Fruit fly (Drosophila melanogaster): ENCODE results near the gene kdn.

The kdn gene

dm6 chrX:6355090-6355679 lies 4.8 kb downstream of the kdn start:
- TF ChIP-seq CG10669 (GFP tag; optimal IDR thresholded peaks at IDR 0.05) (no peak), dsx (GFP tag; optimal IDR thresholded peaks at IDR 0.05; ENCODE audit: poor library complexity, severe bottlenecking) (no peak), svp (GFP tag) (peak; percentile 62), vri (GFP tag; optimal IDR thresholded peaks at IDR 0.05) (peak; percentile 82)

- TF ChIP-seq CG11902 (GFP tag; optimal IDR thresholded peaks at IDR 0.05) (peak; percentile 23), net (GFP tag; optimal IDR thresholded peaks at IDR 0.05) (no peak), Gug (GFP tag; IDR thresholded peaks at IDR 0.05) (peak; percentile 33; the same call in 1 of the 2 replicates), CG4318 (GFP tag; optimal IDR thresholded peaks at IDR 0.05) (peak; percentile 72), CG1621 (tag; optimal IDR thresholded peaks at IDR 0.05) (no peak), topi (GFP tag; optimal IDR thresholded peaks at IDR 0.05) (peak; percentile 16), Smox (GFP tag; optimal IDR thresholded peaks at IDR 0.05) (peak; percentile 4), Lpt (GFP tag; optimal IDR thresholded peaks at IDR 0.05) (peak; percentile 45), dac (GFP tag; optimal IDR thresholded peaks at IDR 0.05) (peak; percentile 40), vri (GFP tag; optimal IDR thresholded peaks at IDR 0.05) (peak; percentile 16), Sox15 (GFP tag; optimal IDR thresholded peaks at IDR 0.05) (peak; percentile 30), salr (GFP tag; optimal IDR thresholded peaks at IDR 0.05) (peak in 1 of 2 experiments; percentile 41), fkh (GFP tag; optimal IDR thresholded peaks at IDR 0.05) (no peak), esn (GFP tag; optimal IDR thresholded peaks at IDR 0.05) (peak; percentile 46), eg (GFP tag; IDR thresholded peaks at IDR 0.05) (peak; percentile 71), CG34406 (GFP tag; optimal IDR thresholded peaks at IDR 0.05) (peak; percentile 28), CG10669 (GFP tag; optimal IDR thresholded peaks at IDR 0.05) (peak; percentile 10), CG11762 (GFP tag; optimal IDR thresholded peaks at IDR 0.05; ENCODE audit: insufficient read depth) (peak; percentile 32), Ets96B (tag; optimal IDR thresholded peaks at IDR 0.05) (peak; percentile 13), CG6276 (GFP tag; optimal IDR thresholded peaks at IDR 0.05) (peak; percentile 61), Met (GFP tag; optimal IDR thresholded peaks at IDR 0.05) (no peak), CG10631 (GFP tag; optimal IDR thresholded peaks at IDR 0.05) (peak; percentile 47), CG6808 (GFP tag; optimal IDR thresholded peaks at IDR 0.05) (no peak), Sox102F (GFP tag; optimal IDR thresholded peaks at IDR 0.05) (no peak), OdsH (GFP tag; optimal IDR thresholded peaks at IDR 0.05) (peak; percentile 55), CG7368 (GFP tag; optimal IDR thresholded peaks at IDR 0.05) (peak; percentile 24), pdm3 (GFP tag; optimal IDR thresholded peaks at IDR 0.05) (peak; percentile 43), CG6792 (GFP tag; optimal IDR thresholded peaks at IDR 0.05) (peak; percentile 48), CG8319 (GFP tag; optimal IDR thresholded peaks at IDR 0.05) (peak; percentile 18), CG9139 (GFP tag; optimal IDR thresholded peaks at IDR 0.05) (no peak), CG3032 (tag; optimal IDR thresholded peaks at IDR 0.05) (no peak), CG15336 (GFP tag; IDR thresholded peaks at IDR 0.05) (peak; percentile 73), dsx (GFP tag; optimal IDR thresholded peaks at IDR 0.05; ENCODE audit: poor library complexity, severe bottlenecking) (no peak), CG32006 (GFP tag; optimal IDR thresholded peaks at IDR 0.05) (peak; percentile 81), CG8119 (GFP tag; IDR thresholded peaks at IDR 0.05) (peak; percentile 68), CG8632 (GFP tag; optimal IDR thresholded peaks at IDR 0.05) (peak; percentile 32), CG11294 (GFP tag; IDR thresholded peaks at IDR 0.05) (0 out of 2 replicates have a peak, but pooled peaks have one; percentile 30), CG6854 (GFP tag; optimal IDR thresholded peaks at IDR 0.05) (no peak), Sox14 (GFP tag; optimal IDR thresholded peaks at IDR 0.05) (peak; percentile 26), Hr4 (GFP tag; optimal IDR thresholded peaks at IDR 0.05) (peak; percentile 63), Eip78C (GFP tag) (peak; percentile 86), CG6163 (GFP tag; IDR thresholded peaks at IDR 0.05) (peak; percentile 61; the same call in 1 of the 3 replicates), Blimp-1 (GFP tag; optimal IDR thresholded peaks at IDR 0.05) (no peak), CG31627 (GFP tag; optimal IDR thresholded peaks at IDR 0.05) (peak; percentile 13), acj6 (GFP tag; optimal IDR thresholded peaks at IDR 0.05) (peak; percentile 43), CG3919 (GFP tag; optimal IDR thresholded peaks at IDR 0.05) (peak; percentile 44), lz (GFP tag; optimal IDR thresholded peaks at IDR 0.05) (peak; percentile 3)
These were observed 6.4 kb downstream of the kdn start for dm6 chrX:6356748-6357397.

Measured in whole organism, prepupa.